Worm (Caenorhabditis elegans) whole organism, L1 larva: ENCODE measurements around the gene npr-18.

Source experiments
- C04F5.9 ChIP-seq: sonication (generic microtip); optimal IDR thresholded peaks from 2 replicates; lab custom pipeline; 2016; ENCODE audit warnings: missing genetic modification characterization, missing compliant biosample characterization
- ama-1 ChIP-seq: fragments of 150-350 bp; optimal IDR thresholded peaks from 2 replicates; lab custom pipeline; 2014
- ces-1 ChIP-seq: fragments of 150-350 bp; optimal IDR thresholded peaks from 2 replicates; lab custom pipeline; 2014; ENCODE audit warnings: missing biosample characterization, missing genetic modification reagents, missing genetic modification characterization
- egl-27 ChIP-seq, 2 experiments: fragments of 150-350 bp in 1 of 2; sonication (generic microtip); optimal IDR thresholded peaks; 3 replicates each; lab custom pipeline; 2017 to 2018; ENCODE audit warnings: missing biosample characterization in 2 of 2, missing genetic modification characterization in 2 of 2, missing genetic modification reagents in 2 of 2
- fkh-4 ChIP-seq: sonication (generic microtip); optimal IDR thresholded peaks from 2 replicates; lab custom pipeline; 2016; ENCODE audit warnings: missing compliant biosample characterization, missing genetic modification characterization, borderline replicate concordance
- hpl-2 ChIP-seq: fragments of 150-350 bp; optimal IDR thresholded peaks from 2 replicates; lab custom pipeline; 2014; ENCODE audit warnings: missing biosample characterization, missing genetic modification reagents, missing genetic modification characterization
- lin-15B ChIP-seq: fragments of 150-350 bp; sonication (generic microtip); optimal IDR thresholded peaks from 3 replicates; lab custom pipeline; 2014; ENCODE audit warnings: missing biosample characterization, missing genetic modification characterization
- lin-35 ChIP-seq, 2 experiments: fragments of 150-350 bp; optimal IDR thresholded peaks; 2 replicates each; lab custom pipeline; 2014; ENCODE audit warnings: missing biosample characterization in 2 of 2, missing genetic modification characterization in 2 of 2, missing genetic modification reagents in 2 of 2
- mdl-1 ChIP-seq, 2 experiments: fragments of 150-350 bp; optimal IDR thresholded peaks; 2 replicates each; lab custom pipeline; 2014 to 2017; ENCODE audit warnings: missing biosample characterization in 2 of 2, missing genetic modification characterization in 2 of 2, inconsistent platforms in 1 of 2
- nhr-237 ChIP-seq: fragments of 150-350 bp; optimal IDR thresholded peaks from 2 replicates; lab custom pipeline; 2014; ENCODE audit warnings: missing biosample characterization, missing genetic modification characterization
- nhr-28 ChIP-seq: fragments of 150-350 bp; optimal IDR thresholded peaks from 2 replicates; lab custom pipeline; 2014; ENCODE audit warnings: missing biosample characterization, missing genetic modification characterization
- pqm-1 ChIP-seq: sonication (generic microtip); optimal IDR thresholded peaks from 3 replicates; lab custom pipeline; 2017; ENCODE audit warnings: missing biosample characterization, missing genetic modification characterization
- skn-1 ChIP-seq: fragments of 150-350 bp; optimal IDR thresholded peaks from 2 replicates; lab custom pipeline; 2014; ENCODE audit warnings: missing biosample characterization, missing genetic modification characterization

- TF ChIP-seq nhr-237 (tag; lab: Kevin White, UChicago) (no peak), egl-27 (tag; optimal IDR thresholded peaks at IDR 0.05; lab: Kevin White, UChicago) (no peak), nhr-28 (tag; lab: Kevin White, UChicago) (no peak), hpl-2 (GFP tag; lab: Kevin White, UChicago) (no peak), pqm-1 (tag; lab: Kevin White, UChicago) (no peak), fkh-4 (tag; lab: Kevin White, UChicago) (no peak), C04F5.9 (tag; lab: Kevin White, UChicago) (no peak), ama-1 (lab: Kevin White, UChicago) (no peak), lin-15B (tag; lab: Kevin White, UChicago) (no peak), mdl-1 (tag; optimal IDR thresholded peaks at IDR 0.05; lab: Kevin White, UChicago) (no peak), lin-35 (GFP tag; optimal IDR thresholded peaks at IDR 0.05; lab: Kevin White, UChicago) (no peak), skn-1 (tag; lab: Kevin White, UChicago) (no peak), ces-1 (GFP tag; lab: Kevin White, UChicago) (no peak)
These were observed 15.7 kb upstream of the npr-18 start, which contains the start of gene C43C3.4 for ce11 chrX:9674799-9675198.
